Fruit fly (Drosophila melanogaster): ENCODE measurements around the gene Bin1.

Bin1 gene

dm6 chr3R:16146632-16147453, 42.5 kb downstream of the Bin1 start, which contains the start of the genes Mic26-27 and CG5916 (continued):
- peak; percentile 100 for TF ChIP-seq CG13287 (GFP tag; IDR thresholded peaks at IDR 0.05; ENCODE audit: partially characterized antibody)
- peak; percentile 65 for TF ChIP-seq mirr (GFP tag; optimal IDR thresholded peaks at IDR 0.05)
- TF ChIP-seq lola (GFP tag; optimal IDR thresholded peaks at IDR 0.05): peak in 1 of 3 experiments; percentile 95
- TF ChIP-seq cas (GFP tag; IDR thresholded peaks at IDR 0.05): peak; percentile 24; the same call in 1 of the 2 replicates
- peak; percentile 91 for TF ChIP-seq ci (GFP tag; IDR thresholded peaks at IDR 0.05)
- peak; percentile 81 for TF ChIP-seq H2.0 (GFP tag; IDR thresholded peaks at IDR 0.05)
- no peak for TF ChIP-seq CTCF (GFP tag; optimal IDR thresholded peaks at IDR 0.05)
- peak; percentile 84 for TF ChIP-seq CG8924 (tag; optimal IDR thresholded peaks at IDR 0.05)
- TF ChIP-seq CG3163 (GFP tag; optimal IDR thresholded peaks at IDR 0.05): peak; percentile 80
- no peak for TF ChIP-seq ATbp (GFP tag; optimal IDR thresholded peaks at IDR 0.05)
- TF ChIP-seq jigr1 (GFP tag; IDR thresholded peaks at IDR 0.05): peak; percentile 69; the same call in 2 of the 3 replicates
- TF ChIP-seq cato (GFP tag; optimal IDR thresholded peaks at IDR 0.05; ENCODE audit: borderline replicate concordance): peak; percentile 22
- peak; percentile 64 for TF ChIP-seq Atf-2 (GFP tag; optimal IDR thresholded peaks at IDR 0.05)
- TF ChIP-seq fd64A (GFP tag; optimal IDR thresholded peaks at IDR 0.05): no peak
- peak; percentile 11 for TF ChIP-seq CG10462 (GFP tag; optimal IDR thresholded peaks at IDR 0.05)
- TF ChIP-seq vnd (GFP tag; IDR thresholded peaks at IDR 0.05; ENCODE audit: partially characterized antibody): peak; percentile 100
- peak; percentile 100 for TF ChIP-seq nerfin-2 (GFP tag; IDR thresholded peaks at IDR 0.05; ENCODE audit: partially characterized antibody)
- peak; percentile 69 for TF ChIP-seq CG10267 (tag; optimal IDR thresholded peaks at IDR 0.05)
- TF ChIP-seq dmrt11E (tag; optimal IDR thresholded peaks at IDR 0.05): peak; percentile 94
- no peak for TF ChIP-seq eve (GFP tag; optimal IDR thresholded peaks at IDR 0.05)
- peak; percentile 76 for TF ChIP-seq CG11247 (GFP tag; IDR thresholded peaks at IDR 0.05)
- TF ChIP-seq z (GFP tag; IDR thresholded peaks at IDR 0.05): no peak
- TF ChIP-seq CG14014 (GFP tag; IDR thresholded peaks at IDR 0.05): peak; percentile 35; the same call in 1 of the 2 replicates
- TF ChIP-seq HHEX (GFP tag; optimal IDR thresholded peaks at IDR 0.05): no peak
- peak; percentile 94 for TF ChIP-seq sens (GFP tag)
- TF ChIP-seq BtbVII (GFP tag; optimal IDR thresholded peaks at IDR 0.05): no peak
- peak; percentile 87 for TF ChIP-seq CG33213 (GFP tag; optimal IDR thresholded peaks at IDR 0.05)
- peak; percentile 63 for TF ChIP-seq Meics (GFP tag; optimal IDR thresholded peaks at IDR 0.05)
- TF ChIP-seq nmo (GFP tag; optimal IDR thresholded peaks at IDR 0.05): peak; percentile 94
- TF ChIP-seq Dip3 (GFP tag; optimal IDR thresholded peaks at IDR 0.05): peak; percentile 79
- TF ChIP-seq CG33557 (GFP tag; optimal IDR thresholded peaks at IDR 0.05): peak; percentile 43
- peak; percentile 79 for TF ChIP-seq CG4820 (GFP tag; optimal IDR thresholded peaks at IDR 0.05)
- peak; percentile 42 for TF ChIP-seq CG3838 (GFP tag; optimal IDR thresholded peaks at IDR 0.05)
- TF ChIP-seq bbx (GFP tag; IDR thresholded peaks at IDR 0.05; ENCODE audit: partially characterized antibody): peak; percentile 96
- peak; percentile 100 for TF ChIP-seq HLH4C (GFP tag; IDR thresholded peaks at IDR 0.05; ENCODE audit: partially characterized antibody)
- TF ChIP-seq MESR4 (GFP tag; optimal IDR thresholded peaks at IDR 0.05): peak; percentile 74
- peak; percentile 67 for TF ChIP-seq eyg (GFP tag; optimal IDR thresholded peaks at IDR 0.05)
- TF ChIP-seq CG18011 (GFP tag; optimal IDR thresholded peaks at IDR 0.05): peak; percentile 71
- peak; percentile 83 for TF ChIP-seq tin (GFP tag; optimal IDR thresholded peaks at IDR 0.05)
- TF ChIP-seq CG6765 (GFP tag; optimal IDR thresholded peaks at IDR 0.05): no peak
- TF ChIP-seq CG13296 (GFP tag; optimal IDR thresholded peaks at IDR 0.05): no peak
- peak; percentile 20 for TF ChIP-seq CG17385 (GFP tag; optimal IDR thresholded peaks at IDR 0.05)
- peak; percentile 90 for TF ChIP-seq da (GFP tag; optimal IDR thresholded peaks at IDR 0.05)
- TF ChIP-seq otp (GFP tag; IDR thresholded peaks at IDR 0.05): peak; percentile 61; the same call in 1 of the 3 replicates
- peak; percentile 68 for TF ChIP-seq p53 (GFP tag; optimal IDR thresholded peaks at IDR 0.05)
- TF ChIP-seq sim (GFP tag; IDR thresholded peaks at IDR 0.05): no peak
- TF ChIP-seq amos (GFP tag; IDR thresholded peaks at IDR 0.05; ENCODE audit: partially characterized antibody): peak; percentile 98
- peak; percentile 75 for TF ChIP-seq CG18619 (GFP tag; optimal IDR thresholded peaks at IDR 0.05)
- peak; percentile 78 for TF ChIP-seq tx (GFP tag; optimal IDR thresholded peaks at IDR 0.05)
